Worm (Caenorhabditis elegans): ENCODE data around the gene ceh-13.

ce11 chrIII:7520672-7521071 lies 34.8 kb upstream of the ceh-13 start, which contains the start of the genes cux-7 and C07H6.2:
- TF ChIP-seq ztf-29 (GFP tag; IDR thresholded peaks at IDR 0.05) = peak; percentile 50; the same call in 1 of the 2 replicates
- peak; percentile 87 for TF ChIP-seq flt-1 (GFP tag; IDR thresholded peaks at IDR 0.05)
- TF ChIP-seq med-1 (GFP tag; optimal IDR thresholded peaks at IDR 0.05; ENCODE audit: insufficient read depth) = no peak
- TF ChIP-seq tab-1 (GFP tag; IDR thresholded peaks at IDR 0.05) = no peak
- peak; percentile 65; the same call in 1 of the 2 replicates for TF ChIP-seq klf-2 (GFP tag; conservative IDR thresholded peaks at IDR 0.05)
- TF ChIP-seq cog-1 (tag; optimal IDR thresholded peaks at IDR 0.05) = peak; percentile 80
- peak; percentile 24; the same call in 1 of the 2 replicates for TF ChIP-seq T22C8.4 (GFP tag; IDR thresholded peaks at IDR 0.05)
- TF ChIP-seq ref-1 (GFP tag; conservative IDR thresholded peaks at IDR 0.05) = peak; percentile 42; the same call in 1 of the 2 replicates
